Worm (Caenorhabditis elegans): Measurements from ENCODE around the gene sdz-20.

- TF ChIP-seq nhr-77 (tag; optimal IDR thresholded peaks at IDR 0.05) (no peak), spr-1 (tag; optimal IDR thresholded peaks at IDR 0.05) (no peak), F37D6.2 (tag; optimal IDR thresholded peaks at IDR 0.05) (no peak), ama-1 (optimal IDR thresholded peaks at IDR 0.05) (no peak), spr-3 (GFP tag; optimal IDR thresholded peaks at IDR 0.05) (no peak), nhr-10 (tag; optimal IDR thresholded peaks at IDR 0.05) (no peak)
These were observed 14.0 kb downstream of the sdz-20 start for ce11 chrIII:13347782-13348327.
